Worm (Caenorhabditis elegans) whole organism, late embryonic: ENCODE results near the gene C04C11.1.

ENCODE experiments used
- C08G9.2 ChIP-seq: sonication (generic microtip); optimal IDR thresholded peaks from 2 replicates; lab custom pipeline; 2016; ENCODE audit warnings: mild to moderate bottlenecking, missing genetic modification characterization, moderate library complexity, missing compliant biosample characterization
- F13H6.1 ChIP-seq: sonication (generic microtip); optimal IDR thresholded peaks from 2 replicates; lab custom pipeline; 2016; ENCODE audit warnings: missing genetic modification characterization, missing compliant biosample characterization
- Y22D7AL.16 ChIP-seq: sonication (generic microtip); optimal IDR thresholded peaks from 2 replicates; lab custom pipeline; 2016; ENCODE audit warnings: missing genetic modification characterization, missing compliant biosample characterization
- ceh-14 ChIP-seq: sonication (generic microtip); optimal IDR thresholded peaks from 2 replicates; lab custom pipeline; 2016; ENCODE audit warnings: missing genotype, missing genetic modification characterization, missing compliant biosample characterization
- ceh-18 ChIP-seq: sonication (generic microtip); optimal IDR thresholded peaks from 2 replicates; lab custom pipeline; 2016; ENCODE audit warnings: missing genetic modification characterization, missing compliant biosample characterization
- ceh-19 ChIP-seq: fragments of 200-800 bp; sonication (Bioruptor generic); optimal IDR thresholded peaks from 2 replicates; lab custom pipeline; 2018; ENCODE audit warnings: mild to moderate bottlenecking, missing genetic modification characterization, missing compliant biosample characterization
- ceh-22 ChIP-seq: sonication (generic microtip); optimal IDR thresholded peaks from 2 replicates; lab custom pipeline; 2017; ENCODE audit warnings: missing biosample characterization, missing genetic modification characterization
- ceh-24 ChIP-seq: sonication (generic microtip); optimal IDR thresholded peaks from 2 replicates; lab custom pipeline; 2016; ENCODE audit warnings: mild to moderate bottlenecking, missing genetic modification characterization, missing compliant biosample characterization
- ceh-30 ChIP-seq: fragments of 150-350 bp; optimal IDR thresholded peaks from 2 replicates; lab custom pipeline; 2014; ENCODE audit warnings: missing biosample characterization, missing genetic modification characterization
- ceh-31 ChIP-seq: sonication (generic microtip); optimal IDR thresholded peaks from 2 replicates; lab custom pipeline; 2016; ENCODE audit warnings: missing genetic modification characterization, missing compliant biosample characterization
- ceh-34 ChIP-seq: sonication (generic microtip); optimal IDR thresholded peaks from 2 replicates; lab custom pipeline; 2016; ENCODE audit warnings: mild to moderate bottlenecking, missing genetic modification characterization, missing compliant biosample characterization
- ceh-45 ChIP-seq: fragments of 200-800 bp; sonication (Bioruptor generic); IDR thresholded peaks from 2 replicates; pipeline ENCODE4 v1.3.6; 2022; ENCODE audit warnings: missing genetic modification reagents, missing genetic modification characterization, missing compliant biosample characterization
- ceh-48 ChIP-seq: sonication (generic microtip); optimal IDR thresholded peaks from 2 replicates; lab custom pipeline; 2016; ENCODE audit warnings: missing genetic modification characterization, inconsistent platforms, missing compliant biosample characterization
- ceh-6 ChIP-seq: fragments of 200-800 bp; sonication (Bioruptor generic); optimal IDR thresholded peaks from 2 replicates; lab custom pipeline; 2018; ENCODE audit warnings: mild to moderate bottlenecking, missing genetic modification characterization, missing compliant biosample characterization
- ceh-9 ChIP-seq: sonication (generic microtip); optimal IDR thresholded peaks from 2 replicates; lab custom pipeline; 2016; ENCODE audit warnings: mild to moderate bottlenecking, missing genetic modification characterization, inconsistent platforms, missing compliant biosample characterization
- che-1 ChIP-seq: sonication (generic microtip); optimal IDR thresholded peaks from 2 replicates; lab custom pipeline; 2016; ENCODE audit warnings: mild to moderate bottlenecking, missing genetic modification characterization, missing compliant biosample characterization
- dmd-4 ChIP-seq: sonication (generic microtip); optimal IDR thresholded peaks from 2 replicates; lab custom pipeline; 2016; ENCODE audit warnings: borderline replicate concordance, missing genetic modification characterization, missing compliant biosample characterization
- elt-4 ChIP-seq: sonication (generic microtip); optimal IDR thresholded peaks from 2 replicates; lab custom pipeline; 2016; ENCODE audit warnings: missing genetic modification characterization, missing compliant biosample characterization
- eyg-1 ChIP-seq: sonication (generic microtip); optimal IDR thresholded peaks from 2 replicates; lab custom pipeline; 2016; ENCODE audit warnings: missing genotype, missing genetic modification characterization, missing compliant biosample characterization
- fax-1 ChIP-seq: sonication (generic microtip); optimal IDR thresholded peaks from 2 replicates; lab custom pipeline; 2016; ENCODE audit warnings: missing genotype, missing genetic modification characterization, missing compliant biosample characterization
- fkh-6 ChIP-seq: sonication (generic microtip); optimal IDR thresholded peaks from 2 replicates; lab custom pipeline; 2016; ENCODE audit warnings: missing genetic modification characterization, missing compliant biosample characterization
- gmeb-2 ChIP-seq: sonication (generic microtip); optimal IDR thresholded peaks from 2 replicates; lab custom pipeline; 2016; ENCODE audit warnings: missing genetic modification characterization, inconsistent platforms, missing compliant biosample characterization
- hlh-15 ChIP-seq: sonication (generic microtip); optimal IDR thresholded peaks from 2 replicates; lab custom pipeline; 2016; ENCODE audit warnings: missing genetic modification characterization, missing compliant biosample characterization
- hlh-30 ChIP-seq: sonication (generic microtip); optimal IDR thresholded peaks from 2 replicates; lab custom pipeline; 2017; ENCODE audit warnings: antibody characterized with exemption, missing genetic modification characterization, missing compliant biosample characterization; ENCODE audit not compliant: insufficient read depth
- hlh-8 ChIP-seq: sonication (generic microtip); optimal IDR thresholded peaks from 2 replicates; lab custom pipeline; 2016; ENCODE audit warnings: missing genotype, missing genetic modification characterization, missing compliant biosample characterization
- lin-11 ChIP-seq: fragments of 200-800 bp; sonication (Bioruptor generic); optimal IDR thresholded peaks from 2 replicates; lab custom pipeline; 2018; ENCODE audit warnings: mild to moderate bottlenecking, missing genetic modification characterization, missing compliant biosample characterization
- mec-3 ChIP-seq: sonication (generic microtip); optimal IDR thresholded peaks from 2 replicates; lab custom pipeline; 2016; ENCODE audit warnings: borderline replicate concordance, missing genetic modification characterization, missing compliant biosample characterization
- nhr-232 ChIP-seq: sonication (generic microtip); optimal IDR thresholded peaks from 2 replicates; lab custom pipeline; 2016; ENCODE audit warnings: missing genetic modification characterization, missing compliant biosample characterization
- npax-4 ChIP-seq: sonication (generic microtip); optimal IDR thresholded peaks from 2 replicates; lab custom pipeline; 2016; ENCODE audit warnings: missing genetic modification characterization, missing compliant biosample characterization
- odd-2 ChIP-seq: sonication (generic microtip); optimal IDR thresholded peaks from 2 replicates; lab custom pipeline; 2017; ENCODE audit warnings: antibody characterized with exemption, mild to moderate bottlenecking, missing genetic modification characterization, missing compliant biosample characterization
- pag-3 ChIP-seq: sonication (generic microtip); optimal IDR thresholded peaks from 2 replicates; lab custom pipeline; 2016; ENCODE audit warnings: missing compliant biosample characterization, missing genetic modification characterization, borderline replicate concordance
- pat-9 ChIP-seq: fragments of 200-800 bp; sonication (Bioruptor generic); optimal IDR thresholded peaks from 2 replicates; lab custom pipeline; 2018; ENCODE audit warnings: mild to moderate bottlenecking, missing genetic modification characterization, moderate library complexity, missing compliant biosample characterization
- pax-1 ChIP-seq: fragments of 150-350 bp; optimal IDR thresholded peaks from 2 replicates; lab custom pipeline; 2014; ENCODE audit warnings: missing biosample characterization, missing genetic modification characterization
- pha-4 ChIP-seq: fragments of 150-350 bp; optimal IDR thresholded peaks from 2 replicates; lab custom pipeline; 2018; ENCODE audit warnings: missing biosample characterization, missing genetic modification reagents, missing genetic modification characterization
- pqm-1 ChIP-seq: sonication (generic microtip); optimal IDR thresholded peaks from 2 replicates; lab custom pipeline; 2016; ENCODE audit warnings: missing genetic modification characterization, missing compliant biosample characterization
- pros-1 ChIP-seq: fragments of 150-350 bp; optimal IDR thresholded peaks from 2 replicates; lab custom pipeline; 2014; ENCODE audit warnings: missing biosample characterization, missing genetic modification reagents, missing genetic modification characterization
- ref-2 ChIP-seq: sonication (generic microtip); optimal IDR thresholded peaks from 2 replicates; lab custom pipeline; 2016; ENCODE audit warnings: missing genetic modification characterization, missing compliant biosample characterization
- rnt-1 ChIP-seq: sonication (generic microtip); optimal IDR thresholded peaks from 2 replicates; lab custom pipeline; 2016; ENCODE audit warnings: missing genetic modification characterization, missing compliant biosample characterization
- sox-4 ChIP-seq: sonication (generic microtip); optimal IDR thresholded peaks from 2 replicates; lab custom pipeline; 2017; ENCODE audit warnings: mild to moderate bottlenecking, missing genetic modification characterization, inconsistent platforms, missing compliant biosample characterization
- tbx-2 ChIP-seq: sonication (generic microtip); optimal IDR thresholded peaks from 2 replicates; lab custom pipeline; 2016; ENCODE audit warnings: missing genetic modification characterization, missing compliant biosample characterization
- tbx-7 ChIP-seq: sonication (generic microtip); optimal IDR thresholded peaks from 2 replicates; lab custom pipeline; 2016; ENCODE audit warnings: missing genotype, missing genetic modification characterization, missing compliant biosample characterization
- ttx-3 ChIP-seq: sonication (generic microtip); optimal IDR thresholded peaks from 2 replicates; lab custom pipeline; 2016; ENCODE audit warnings: missing genetic modification reagents, missing genetic modification characterization, missing compliant biosample characterization
- unc-3 ChIP-seq, 2 experiments: fragments of 200-800 bp in 1 of 2; sonication (Bioruptor generic) in 1 of 2; sonication (generic microtip) in 1 of 2; conservative IDR thresholded peaks in 1 of 2; optimal IDR thresholded peaks in 1 of 2; 2 replicates each; pipeline versions ENCODE4 v1.3.6 to Lab custom; 2016 to 2022; ENCODE audit warnings: missing compliant biosample characterization in 2 of 2, missing genetic modification characterization in 2 of 2, missing genetic modification reagents in 1 of 2
- unc-42 ChIP-seq: sonication (generic microtip); optimal IDR thresholded peaks from 2 replicates; lab custom pipeline; 2016; ENCODE audit warnings: missing genotype, missing genetic modification characterization, missing compliant biosample characterization
- unc-55 ChIP-seq: sonication (generic microtip); optimal IDR thresholded peaks from 2 replicates; lab custom pipeline; 2017; ENCODE audit warnings: missing biosample characterization, missing genetic modification reagents, missing genetic modification characterization
- unc-86 ChIP-seq: sonication (generic microtip); optimal IDR thresholded peaks from 2 replicates; lab custom pipeline; 2016; ENCODE audit warnings: missing genetic modification characterization, missing compliant biosample characterization
- zip-5 ChIP-seq: sonication (generic microtip); optimal IDR thresholded peaks from 2 replicates; lab custom pipeline; 2016; ENCODE audit warnings: missing genetic modification characterization, missing compliant biosample characterization

The C04C11.1 gene

DNA sequence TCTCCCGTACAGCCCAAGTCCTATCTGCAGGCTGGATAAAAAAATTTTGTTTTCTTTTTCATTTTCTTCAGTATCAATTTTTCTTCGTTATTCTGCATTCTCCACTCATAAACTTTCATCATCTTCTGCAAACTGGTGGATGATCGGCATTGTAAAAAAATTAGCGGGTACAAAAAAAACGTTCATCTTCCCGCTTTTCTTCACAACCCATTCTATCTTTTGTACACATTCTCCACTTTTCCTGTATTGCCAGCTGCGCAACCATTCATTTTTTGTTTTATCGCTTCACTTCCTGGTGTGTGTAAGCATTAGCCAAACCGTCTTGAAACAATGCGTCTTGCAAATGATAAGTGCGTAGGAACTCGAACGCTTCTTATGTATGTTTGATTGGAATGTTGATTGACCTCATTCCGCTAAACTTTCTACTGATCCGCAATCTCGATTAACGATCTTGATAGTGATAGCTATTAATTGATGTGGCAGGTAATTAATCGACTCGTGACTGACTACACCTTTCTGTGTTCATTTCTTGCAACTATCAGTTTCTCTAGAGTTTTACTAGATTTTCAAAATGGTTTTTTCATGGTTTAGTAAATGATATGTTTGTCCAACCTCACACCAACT is 45.8 kb upstream of the C04C11.1 start:
- TF ChIP-seq unc-55 (GFP tag; lab: Kevin White, UChicago), result peak; percentile 66
- TF ChIP-seq C08G9.2, result no peak

DNA sequence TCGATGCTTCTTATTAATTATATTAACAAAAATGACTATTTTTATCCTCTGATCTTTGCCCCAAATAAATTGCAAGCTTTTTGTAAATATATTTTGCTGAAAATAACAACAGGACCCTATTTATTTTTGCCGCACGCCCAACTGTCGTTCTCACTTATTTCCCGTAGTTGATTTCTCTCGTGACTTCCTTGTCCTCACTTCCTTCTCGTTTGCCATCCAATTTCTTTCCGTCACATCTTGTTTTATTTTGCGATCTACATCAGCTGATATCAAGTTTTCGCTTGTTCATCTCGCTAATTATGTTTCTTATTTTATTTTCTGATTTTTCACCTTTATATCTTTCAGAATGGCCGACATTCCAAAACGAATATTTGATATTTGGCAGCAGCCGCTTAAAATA is 45.1 kb upstream of the C04C11.1 start, which contains the start of gene F48F7.5:
F48F7.5 (plus strand) TSS at position 340 of the 400 bp plus-strand sequence.
- TF ChIP-seq hlh-30 (tag; lab: Kevin White, UChicago), result peak; percentile 20
- TF ChIP-seq mec-3 (tag; lab: Kevin White, UChicago), result no peak

DNA sequence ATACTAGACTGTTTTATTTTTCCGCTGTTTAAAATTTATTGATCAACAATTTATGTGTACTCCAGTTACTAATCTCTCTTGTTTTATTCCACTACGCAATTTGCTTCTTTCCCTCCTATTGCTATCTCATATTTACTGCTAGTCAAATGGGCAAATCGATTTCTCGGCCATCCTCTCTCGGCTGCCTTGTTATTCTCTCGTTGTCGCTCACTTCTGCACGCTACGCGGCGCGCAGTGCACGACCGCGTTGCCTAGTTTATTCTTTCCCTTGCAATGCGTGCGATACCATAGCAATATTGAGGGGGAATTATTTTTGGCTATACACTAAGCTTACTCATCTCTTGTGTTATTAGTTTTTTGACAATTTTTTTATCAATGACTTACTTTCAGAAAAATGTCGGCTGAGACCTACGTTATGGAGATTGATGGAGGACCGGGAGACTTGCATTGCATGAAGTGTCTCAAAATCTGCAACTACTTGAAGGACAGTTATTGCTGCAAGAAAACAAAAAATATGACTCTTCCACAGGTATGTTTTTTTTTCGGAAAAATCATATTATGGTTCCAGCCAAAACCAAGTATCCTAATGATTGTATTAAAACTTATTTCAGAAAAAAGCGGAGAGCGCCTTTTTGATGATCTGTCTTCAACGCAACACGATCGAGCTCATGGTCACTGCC is 42.8 kb upstream of the C04C11.1 start, which contains the start of gene F48F7.6:
F48F7.6 (plus strand) TSS at position 391 of the 680 bp plus-strand sequence.
- peak; percentile 33 for TF ChIP-seq ceh-31 (tag; lab: Kevin White, UChicago)
- no peak for TF ChIP-seq fkh-6 (tag; lab: Kevin White, UChicago)
- no peak for TF ChIP-seq odd-2 (tag; lab: Kevin White, UChicago)
- no peak for TF ChIP-seq ttx-3 (tag; lab: Kevin White, UChicago)
- no peak for TF ChIP-seq ceh-6 (GFP tag; lab: Kevin White, UChicago)
- no peak for TF ChIP-seq gmeb-2 (tag; lab: Kevin White, UChicago)
- TF ChIP-seq lin-11 (tag; lab: Kevin White, UChicago), result no peak
- TF ChIP-seq dmd-4, result no peak
- no peak for TF ChIP-seq hlh-15 (tag; lab: Kevin White, UChicago)
- no peak for TF ChIP-seq eyg-1 (tag; lab: Kevin White, UChicago)
- peak; percentile 20 for TF ChIP-seq ceh-14 (tag; lab: Kevin White, UChicago)
- TF ChIP-seq unc-55 (GFP tag; lab: Kevin White, UChicago), result peak; percentile 36
- TF ChIP-seq unc-42 (tag; lab: Kevin White, UChicago), result peak; percentile 59
- no peak for TF ChIP-seq pha-4
- TF ChIP-seq pax-1, result no peak
- TF ChIP-seq unc-3 (GFP tag; conservative IDR thresholded peaks at IDR 0.05; lab: Robert Waterston, UW), result no peak
- no peak for TF ChIP-seq unc-3 (tag; optimal IDR thresholded peaks at IDR 0.05; lab: Kevin White, UChicago)
- no peak for TF ChIP-seq Y22D7AL.16 (tag; lab: Kevin White, UChicago)
- TF ChIP-seq ceh-18 (tag; lab: Kevin White, UChicago), result peak; percentile 37
- TF ChIP-seq fax-1 (tag; lab: Kevin White, UChicago), result no peak
- no peak for TF ChIP-seq ceh-9 (tag; lab: Kevin White, UChicago)
- TF ChIP-seq nhr-232, result no peak
- TF ChIP-seq tbx-2 (tag; lab: Kevin White, UChicago), result peak; percentile 54
- TF ChIP-seq pat-9 (tag; lab: Kevin White, UChicago), result no peak
- TF ChIP-seq pros-1 (tag; lab: Kevin White, UChicago), result no peak
- no peak for TF ChIP-seq pag-3 (tag; lab: Kevin White, UChicago)
- TF ChIP-seq ceh-30, result no peak
- TF ChIP-seq ceh-48, result peak; percentile 89
- no peak for TF ChIP-seq hlh-8 (tag; lab: Kevin White, UChicago)
- TF ChIP-seq elt-4, result no peak
- TF ChIP-seq che-1 (tag; lab: Kevin White, UChicago), result no peak
- no peak for TF ChIP-seq ceh-19 (GFP tag; lab: Kevin White, UChicago)
- no peak for TF ChIP-seq zip-5
- no peak for TF ChIP-seq rnt-1 (tag; lab: Kevin White, UChicago)
- TF ChIP-seq ceh-24 (tag; lab: Kevin White, UChicago), result no peak
- TF ChIP-seq tbx-7 (tag; lab: Kevin White, UChicago), result no peak
- no peak for TF ChIP-seq npax-4
- peak; percentile 52 for TF ChIP-seq ref-2
- TF ChIP-seq sox-4, result peak; percentile 20
- TF ChIP-seq mec-3 (tag; lab: Kevin White, UChicago), result no peak
- no peak for TF ChIP-seq F13H6.1 (tag; lab: Kevin White, UChicago)
- peak; percentile 15 for TF ChIP-seq ceh-34 (tag; lab: Kevin White, UChicago)
- TF ChIP-seq pqm-1 (tag; lab: Kevin White, UChicago), result no peak
- TF ChIP-seq unc-86, result no peak
- TF ChIP-seq ceh-45 (GFP tag; lab: Robert Waterston, UW), result no peak
- no peak for TF ChIP-seq ceh-22 (tag; lab: Kevin White, UChicago)
